Fruit fly (Drosophila melanogaster) whole organism, pupa: ENCODE data around the gene CG31029.

Experiments used
- CG10348 ChIP-seq: fragments of 200-800 bp; sonication (Bioruptor generic); IDR thresholded peaks from 2 replicates; pipeline ENCODE4 v1.3.6; 2022; ENCODE audit warnings: missing biosample characterization, missing genetic modification characterization
- CG12605 ChIP-seq: fragments of 200-800 bp; sonication (Bioruptor generic); IDR thresholded peaks from 2 replicates; pipeline ENCODE4 v1.3.6; 2022; ENCODE audit warnings: missing biosample characterization, missing genetic modification characterization
- CG13204 ChIP-seq: fragments of 200-800 bp; sonication (Bioruptor generic); optimal IDR thresholded peaks from 2 replicates; lab custom pipeline; 2018; ENCODE audit warnings: missing biosample characterization, mild to moderate bottlenecking, missing genetic modification characterization, moderate library complexity
- CG14655 ChIP-seq: fragments of 200-800 bp; sonication (Bioruptor generic); optimal IDR thresholded peaks from 3 replicates; lab custom pipeline; 2017; ENCODE audit warnings: mild to moderate bottlenecking, missing biosample characterization, missing genetic modification reagents, missing genetic modification characterization
- CG15710 ChIP-seq: fragments of 200-800 bp; sonication (Bioruptor generic); optimal IDR thresholded peaks from 2 replicates; lab custom pipeline; 2018; ENCODE audit warnings: missing biosample characterization, mild to moderate bottlenecking, missing genetic modification characterization, moderate library complexity
- CG17806 ChIP-seq: fragments of 200-800 bp; sonication (Bioruptor generic); optimal IDR thresholded peaks from 2 replicates; lab custom pipeline; 2018; ENCODE audit warnings: missing biosample characterization, mild to moderate bottlenecking, missing genetic modification characterization, moderate library complexity
- CG32121 ChIP-seq: fragments of 200-800 bp; sonication (Bioruptor generic); IDR thresholded peaks from 2 replicates; pipeline ENCODE4 v1.3.6; 2022; ENCODE audit warnings: missing biosample characterization, missing genetic modification characterization
- CG34367 ChIP-seq: fragments of 200-800 bp; sonication (Bioruptor generic); optimal IDR thresholded peaks from 2 replicates; lab custom pipeline; 2018; ENCODE audit warnings: missing biosample characterization, mild to moderate bottlenecking, missing genetic modification characterization
- CG4496 ChIP-seq: fragments of 200-800 bp; sonication (Bioruptor generic); IDR thresholded peaks from 3 replicates; pipeline ENCODE4 v1.3.6; 2022; ENCODE audit warnings: missing biosample characterization, missing genetic modification characterization
- CG8159 ChIP-seq: fragments of 200-800 bp; sonication (Bioruptor generic); optimal IDR thresholded peaks from 3 replicates; lab custom pipeline; 2018; ENCODE audit warnings: missing biosample characterization, mild to moderate bottlenecking, missing genetic modification characterization, moderate library complexity
- CG8301 ChIP-seq: fragments of 200-800 bp; sonication (Bioruptor generic); optimal IDR thresholded peaks from 2 replicates; lab custom pipeline; 2018; ENCODE audit warnings: missing biosample characterization, mild to moderate bottlenecking, missing genetic modification characterization
- CG9948 ChIP-seq: fragments of 200-800 bp; sonication (Bioruptor generic); optimal IDR thresholded peaks from 2 replicates; lab custom pipeline; 2018; ENCODE audit warnings: missing biosample characterization, mild to moderate bottlenecking, missing genetic modification characterization, moderate library complexity
- D1 ChIP-seq: fragments of 200-800 bp; sonication (Bioruptor generic); optimal IDR thresholded peaks from 2 replicates; lab custom pipeline; 2018; ENCODE audit warnings: missing biosample characterization, mild to moderate bottlenecking, missing genetic modification characterization, moderate library complexity
- EcR ChIP-seq: fragments of 200-800 bp; sonication (Bioruptor generic); optimal IDR thresholded peaks from 3 replicates; lab custom pipeline; 2019; ENCODE audit warnings: missing biosample characterization, missing genetic modification characterization, mild to moderate bottlenecking, moderate library complexity, missing genetic modification reagents
- Ets98B ChIP-seq: fragments of 200-800 bp; sonication (Bioruptor generic); IDR thresholded peaks from 2 replicates; pipeline ENCODE4 v1.3.6; 2022; ENCODE audit warnings: missing biosample characterization, missing genetic modification characterization
- Pif1A ChIP-seq: fragments of 200-800 bp; sonication (Bioruptor generic); optimal IDR thresholded peaks from 3 replicates; lab custom pipeline; 2016; ENCODE audit warnings: missing biosample characterization, missing genetic modification characterization
- Pif1B ChIP-seq: fragments of 200-800 bp; sonication (Bioruptor generic); optimal IDR thresholded peaks from 3 replicates; lab custom pipeline; 2016; ENCODE audit warnings: missing biosample characterization, missing genetic modification characterization
- Snoo ChIP-seq: fragments of 200-800 bp; sonication (Bioruptor generic); optimal IDR thresholded peaks from 3 replicates; lab custom pipeline; 2017; ENCODE audit warnings: missing biosample characterization, mild to moderate bottlenecking, missing genetic modification characterization, inconsistent platforms
- fd96Ca ChIP-seq: fragments of 200-800 bp; sonication (Bioruptor generic); IDR thresholded peaks from 3 replicates; pipeline ENCODE4 v1.3.6; 2022; ENCODE audit warnings: missing biosample characterization, missing genetic modification characterization
- gl ChIP-seq: fragments of 200-800 bp; sonication (Bioruptor generic); optimal IDR thresholded peaks from 2 replicates; lab custom pipeline; 2018; ENCODE audit warnings: missing biosample characterization, mild to moderate bottlenecking, missing genetic modification characterization
- rn ChIP-seq: fragments of 200-800 bp; sonication (Bioruptor generic); IDR thresholded peaks from 2 replicates; pipeline ENCODE4 v1.3.6; 2022; ENCODE audit warnings: missing biosample characterization, missing genetic modification characterization

CG31029 gene

DNA sequence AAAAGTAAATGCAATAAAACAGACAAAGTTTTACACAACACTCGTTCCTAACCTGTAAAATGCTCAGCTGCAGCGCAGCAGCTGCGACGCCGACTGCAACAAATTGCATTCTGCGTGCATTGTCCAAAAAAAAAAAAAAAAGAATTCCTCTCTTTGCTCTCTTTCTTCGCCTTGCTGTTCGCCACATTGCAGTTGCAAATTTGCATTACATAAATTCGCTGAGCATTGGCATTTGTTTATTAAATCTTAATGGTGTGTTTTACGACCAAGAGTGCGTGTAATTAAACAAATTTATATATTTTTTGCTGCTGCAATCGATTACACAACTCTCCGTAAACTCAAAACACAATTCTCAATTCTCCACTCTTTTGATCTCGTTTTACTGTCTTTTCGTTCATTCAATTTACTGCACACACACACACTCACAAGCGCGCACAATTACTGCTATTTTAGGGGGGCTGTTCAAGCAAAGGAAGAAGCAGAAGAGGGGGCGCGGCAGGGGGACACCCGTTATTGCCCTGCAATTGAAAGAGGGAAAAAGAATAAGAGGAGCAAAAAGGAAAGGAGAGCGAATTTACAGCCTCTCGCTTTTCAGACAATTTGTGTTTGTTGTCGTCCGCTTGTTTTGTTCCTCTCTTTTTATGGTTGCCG lies 31.7 kb downstream of the CG31029 start:
- TF ChIP-seq CG15710 (tag; lab: Kevin White, UChicago) (no peak), gl (tag; lab: Kevin White, UChicago) (peak; percentile 2), CG17806 (tag; lab: Kevin White, UChicago) (no peak), fd96Ca (GFP tag; lab: Robert Waterston, UW) (peak; percentile 26; the same call in 1 of the 3 replicates), CG8159 (no peak), CG10348 (GFP tag; lab: Robert Waterston, UW) (no peak), CG12605 (GFP tag; lab: Robert Waterston, UW) (no peak), CG32121 (GFP tag; lab: Robert Waterston, UW) (peak; percentile 12; the same call in 1 of the 2 replicates), EcR (GFP tag; lab: Kevin White, UChicago) (peak; percentile 52), CG8301 (tag; lab: Kevin White, UChicago) (no peak), rn (GFP tag; lab: Robert Waterston, UW) (0 out of 2 replicates have a peak, but pooled peaks have one; percentile 30), CG9948 (no peak), CG13204 (peak; percentile 36), D1 (tag; lab: Kevin White, UChicago) (no peak), CG34367 (tag; lab: Kevin White, UChicago) (no peak), Snoo (no peak), Pif1B (no peak), Ets98B (no peak), Pif1A (GFP tag; lab: Kevin White, UChicago) (no peak), CG14655 (no peak), CG4496 (GFP tag; lab: Robert Waterston, UW) (peak; percentile 9; the same call in 1 of the 3 replicates)
- TF ChIP-seq, all 21 proteins: peak for 7

DNA sequence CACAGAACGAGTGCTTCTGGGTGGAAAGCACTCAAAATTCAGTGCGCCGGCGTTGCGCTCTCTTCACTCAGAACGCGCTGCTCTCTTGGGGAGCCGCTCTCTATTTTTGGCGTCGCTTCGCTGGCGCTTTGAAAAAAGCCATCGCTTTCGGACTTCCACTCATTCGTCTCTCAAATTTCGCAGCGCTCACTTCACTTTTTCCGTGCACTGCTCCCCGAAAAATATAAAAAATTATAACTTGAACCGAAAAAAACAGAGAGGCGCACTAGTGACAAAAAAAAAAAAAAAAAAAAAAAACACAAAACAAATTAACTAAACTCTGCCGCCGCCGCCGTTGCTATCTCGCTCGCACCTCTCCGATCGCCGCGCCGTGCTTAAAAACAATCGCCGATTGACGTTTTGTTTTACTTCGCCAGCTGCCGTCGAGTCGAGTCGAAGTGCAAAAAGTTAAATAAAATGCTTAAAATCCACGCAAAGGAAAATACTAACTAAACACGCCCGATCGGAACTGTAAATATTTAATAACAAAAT lies 32.8 kb downstream of the CG31029 start:
- peak; percentile 78 for TF ChIP-seq CG12605 (GFP tag; lab: Robert Waterston, UW)
- peak; percentile 47 for TF ChIP-seq Snoo
- TF ChIP-seq CG15710 (tag; lab: Kevin White, UChicago), result no peak
- no peak for TF ChIP-seq rn (GFP tag; lab: Robert Waterston, UW)
- TF ChIP-seq CG34367 (tag; lab: Kevin White, UChicago), result no peak
- TF ChIP-seq CG10348 (GFP tag; lab: Robert Waterston, UW), result no peak
- peak; percentile 89 for TF ChIP-seq CG4496 (GFP tag; lab: Robert Waterston, UW)
- TF ChIP-seq CG14655, result no peak
- TF ChIP-seq CG9948, result no peak
- peak; percentile 47 for TF ChIP-seq CG13204
- TF ChIP-seq Pif1A (GFP tag; lab: Kevin White, UChicago), result no peak
- no peak for TF ChIP-seq CG17806 (tag; lab: Kevin White, UChicago)
- peak; percentile 17 for TF ChIP-seq EcR (GFP tag; lab: Kevin White, UChicago)
- peak; percentile 71 for TF ChIP-seq fd96Ca (GFP tag; lab: Robert Waterston, UW)
- TF ChIP-seq CG8301 (tag; lab: Kevin White, UChicago), result no peak
- no peak for TF ChIP-seq CG8159
- TF ChIP-seq gl (tag; lab: Kevin White, UChicago), result no peak
- peak; percentile 50; the same call in 1 of the 2 replicates for TF ChIP-seq CG32121 (GFP tag; lab: Robert Waterston, UW)
- TF ChIP-seq Ets98B, result peak; percentile 82; the same call in 1 of the 2 replicates
- no peak for TF ChIP-seq D1 (tag; lab: Kevin White, UChicago)
- peak; percentile 44 for TF ChIP-seq Pif1B
- TF ChIP-seq, all 21 proteins: peak for 9

DNA sequence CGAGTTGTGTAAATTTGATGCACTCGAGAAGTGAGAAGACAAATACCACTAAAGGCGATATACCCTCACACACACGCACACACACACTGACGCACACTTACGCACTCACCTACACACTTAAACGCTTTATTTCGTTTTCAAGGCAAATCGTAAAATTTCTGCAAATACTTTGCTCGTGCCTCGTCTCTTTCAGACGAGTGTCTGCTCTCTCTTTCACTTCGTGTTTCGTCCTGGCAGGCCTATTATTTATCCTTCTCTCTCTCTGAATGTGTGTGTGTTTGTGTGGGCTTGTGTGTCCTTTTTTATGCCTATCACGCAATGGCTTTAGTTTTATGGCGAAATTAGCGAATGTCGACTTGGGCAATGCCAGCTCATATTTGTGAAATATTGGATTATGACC lies 34.0 kb downstream of the CG31029 start:
- no peak for TF ChIP-seq Ets98B
- no peak for TF ChIP-seq Pif1B
- no peak for TF ChIP-seq CG15710 (tag; lab: Kevin White, UChicago)
- TF ChIP-seq gl (tag; lab: Kevin White, UChicago), result no peak

DNA sequence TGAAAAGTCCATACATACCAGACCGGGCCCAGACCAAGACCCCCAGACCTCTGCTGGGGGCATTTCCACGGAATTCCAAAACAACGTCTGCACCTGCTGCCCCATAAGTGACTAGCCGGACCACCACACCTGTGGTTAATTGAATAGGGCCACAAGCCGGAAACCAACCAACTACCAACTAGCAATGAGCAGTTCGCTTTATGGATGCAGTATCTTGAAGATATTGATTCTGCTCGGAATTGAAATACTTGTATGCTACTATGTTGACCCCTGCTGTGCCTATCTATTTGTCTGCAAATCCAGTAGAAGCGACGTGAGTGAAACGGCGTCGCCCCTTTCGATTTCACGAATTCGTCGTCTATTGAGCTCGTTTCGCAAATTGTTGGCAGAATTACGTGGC lies 36.3 kb downstream of the CG31029 start:
- peak; percentile 81 for TF ChIP-seq CG34367 (tag; lab: Kevin White, UChicago)
- TF ChIP-seq CG10348 (GFP tag; lab: Robert Waterston, UW), result peak; percentile 78
- peak; percentile 97 for TF ChIP-seq CG4496 (GFP tag; lab: Robert Waterston, UW)
- TF ChIP-seq D1 (tag; lab: Kevin White, UChicago), result no peak
- peak; percentile 81 for TF ChIP-seq Pif1B
- TF ChIP-seq fd96Ca (GFP tag; lab: Robert Waterston, UW), result peak; percentile 97
- peak; percentile 96 for TF ChIP-seq Ets98B
- TF ChIP-seq gl (tag; lab: Kevin White, UChicago), result peak; percentile 52
- peak; percentile 91 for TF ChIP-seq CG12605 (GFP tag; lab: Robert Waterston, UW)
- peak; percentile 77 for TF ChIP-seq CG9948
- peak; percentile 79 for TF ChIP-seq CG15710 (tag; lab: Kevin White, UChicago)
- TF ChIP-seq rn (GFP tag; lab: Robert Waterston, UW), result peak; percentile 90
- peak; percentile 90 for TF ChIP-seq CG8301 (tag; lab: Kevin White, UChicago)
- peak; percentile 95 for TF ChIP-seq CG32121 (GFP tag; lab: Robert Waterston, UW)
- peak; percentile 83 for TF ChIP-seq CG17806 (tag; lab: Kevin White, UChicago)
- peak; percentile 69 for TF ChIP-seq Pif1A (GFP tag; lab: Kevin White, UChicago)
- peak; percentile 88 for TF ChIP-seq CG14655
- TF ChIP-seq EcR (GFP tag; lab: Kevin White, UChicago), result no peak
- TF ChIP-seq CG13204, result no peak
- TF ChIP-seq CG8159, result peak; percentile 82
- peak; percentile 31 for TF ChIP-seq Snoo
- TF ChIP-seq, all 21 proteins: peak for 18

DNA sequence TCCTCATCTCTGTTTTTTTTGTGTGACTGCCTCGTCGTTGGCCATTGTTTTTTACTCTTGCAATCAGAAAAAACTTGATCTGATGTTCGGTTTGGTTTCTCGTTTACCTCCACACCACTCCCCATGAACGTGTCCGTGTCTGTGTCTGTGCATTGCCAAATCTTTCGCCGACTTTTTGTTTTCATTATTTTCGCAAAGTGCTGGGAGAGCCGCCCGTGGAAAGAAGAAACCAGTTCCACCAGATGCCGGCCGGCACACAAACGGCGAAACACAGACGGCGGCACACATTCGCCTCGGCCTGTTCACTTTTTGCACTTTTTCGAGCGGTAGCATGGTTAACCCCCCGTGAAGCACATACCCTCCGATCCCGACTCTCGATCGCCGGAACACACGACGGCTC lies 36.8 kb downstream of the CG31029 start:
- TF ChIP-seq rn (GFP tag; lab: Robert Waterston, UW) (peak; percentile 48; the same call in 1 of the 2 replicates), CG13204 (peak; percentile 88), D1 (tag; lab: Kevin White, UChicago) (no peak)
